Fruit fly (Drosophila melanogaster): ENCODE results near the gene Chd1.

Chd1 gene

dm6 chr2L:3022986-3023385 is 35.5 kb upstream of the Chd1 start, which contains the start of the genes alpha4GT1 and Prp40:
alpha4GT1 (minus strand) TSS chr2L:3023141.
Prp40 (plus strand) TSS chr2L:3023226.
- TF ChIP-seq CG1620 (GFP tag; optimal IDR thresholded peaks at IDR 0.05) (no peak), cnc (optimal IDR thresholded peaks at IDR 0.05) (no peak), CG5204 (GFP tag; optimal IDR thresholded peaks at IDR 0.05) (no peak), cic (GFP tag; optimal IDR thresholded peaks at IDR 0.05) (no peak), CG14711 (tag; optimal IDR thresholded peaks at IDR 0.05) (peak; percentile 18), bab1 (GFP tag; optimal IDR thresholded peaks at IDR 0.05) (peak; percentile 16), Mnt (GFP tag; optimal IDR thresholded peaks at IDR 0.05) (peak; percentile 31), ovo (GFP tag; optimal IDR thresholded peaks at IDR 0.05) (no peak)

- no peak for TF ChIP-seq CG5204 (GFP tag; optimal IDR thresholded peaks at IDR 0.05)
- no peak for TF ChIP-seq CG7045 (GFP tag; optimal IDR thresholded peaks at IDR 0.05)
- no peak for TF ChIP-seq Crg-1 (GFP tag; optimal IDR thresholded peaks at IDR 0.05)
- TF ChIP-seq CG11617 (GFP tag; optimal IDR thresholded peaks at IDR 0.05), result no peak
- no peak for TF ChIP-seq ovo (GFP tag; optimal IDR thresholded peaks at IDR 0.05)
- TF ChIP-seq CG12768 (GFP tag; optimal IDR thresholded peaks at IDR 0.05), result no peak
- no peak for TF ChIP-seq CG7101 (tag; optimal IDR thresholded peaks at IDR 0.05)
- TF ChIP-seq bab1 (GFP tag; optimal IDR thresholded peaks at IDR 0.05), result peak; percentile 30
- peak; percentile 58 for TF ChIP-seq Mnt (GFP tag; optimal IDR thresholded peaks at IDR 0.05)
- TF ChIP-seq CG14711 (tag; optimal IDR thresholded peaks at IDR 0.05), result peak; percentile 11
- no peak for TF ChIP-seq CG33017 (tag; optimal IDR thresholded peaks at IDR 0.05)
- no peak for TF ChIP-seq Clk (GFP tag; optimal IDR thresholded peaks at IDR 0.05)
- no peak for TF ChIP-seq cnc (optimal IDR thresholded peaks at IDR 0.05)
- no peak for TF ChIP-seq CG1620 (GFP tag; optimal IDR thresholded peaks at IDR 0.05)
- TF ChIP-seq toe (GFP tag; optimal IDR thresholded peaks at IDR 0.05), result no peak
- TF ChIP-seq tj (GFP tag; optimal IDR thresholded peaks at IDR 0.05), result no peak
- no peak for TF ChIP-seq pad (GFP tag; optimal IDR thresholded peaks at IDR 0.05)
- TF ChIP-seq kay (GFP tag; ENCODE audit: borderline replicate concordance), result no peak
- peak; percentile 25 for TF ChIP-seq cic (GFP tag; optimal IDR thresholded peaks at IDR 0.05)
- TF ChIP-seq Hr96 (GFP tag; optimal IDR thresholded peaks at IDR 0.05), result no peak
Measured at dm6 chr2L:3018212-3018611, 30.7 kb upstream of the Chd1 start, which contains the start of the genes CG17224 and CG17264. CG17224 (minus strand) TSS chr2L:3018308. CG17264 (plus strand) TSS chr2L:3018508.

DNA sequence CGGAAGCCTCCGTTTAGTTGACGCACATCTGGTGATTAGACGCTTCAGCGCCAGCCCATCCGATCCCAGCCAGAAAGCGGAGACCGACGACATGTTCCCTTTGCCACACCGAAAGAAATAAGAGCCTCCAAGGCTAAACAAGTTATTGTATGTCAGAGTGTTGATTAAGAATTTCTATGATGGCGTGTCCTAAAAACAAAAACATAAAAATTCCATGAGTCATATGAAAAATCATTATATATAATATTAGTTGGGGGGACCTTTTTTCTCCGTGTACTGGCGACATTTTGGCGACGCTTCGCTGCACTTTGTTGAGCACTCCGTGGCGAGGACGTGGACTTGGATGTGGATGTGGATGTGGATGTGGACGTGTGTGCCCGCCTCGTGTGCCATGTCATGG is 25.3 kb upstream of the Chd1 start:
- TF ChIP-seq Crg-1 (GFP tag; optimal IDR thresholded peaks at IDR 0.05) (no peak), pad (GFP tag; optimal IDR thresholded peaks at IDR 0.05) (no peak), CG7101 (tag; optimal IDR thresholded peaks at IDR 0.05) (no peak), kay (GFP tag; ENCODE audit: borderline replicate concordance) (no peak), cnc (optimal IDR thresholded peaks at IDR 0.05) (no peak), CG7045 (GFP tag; optimal IDR thresholded peaks at IDR 0.05) (no peak), Mnt (GFP tag; optimal IDR thresholded peaks at IDR 0.05) (no peak), CG14711 (tag; optimal IDR thresholded peaks at IDR 0.05) (no peak), Clk (GFP tag; optimal IDR thresholded peaks at IDR 0.05) (no peak), CG11617 (GFP tag; optimal IDR thresholded peaks at IDR 0.05) (no peak), ovo (GFP tag; optimal IDR thresholded peaks at IDR 0.05) (no peak), CG33017 (tag; optimal IDR thresholded peaks at IDR 0.05) (no peak), tj (GFP tag; optimal IDR thresholded peaks at IDR 0.05) (no peak), toe (GFP tag; optimal IDR thresholded peaks at IDR 0.05) (no peak)

DNA sequence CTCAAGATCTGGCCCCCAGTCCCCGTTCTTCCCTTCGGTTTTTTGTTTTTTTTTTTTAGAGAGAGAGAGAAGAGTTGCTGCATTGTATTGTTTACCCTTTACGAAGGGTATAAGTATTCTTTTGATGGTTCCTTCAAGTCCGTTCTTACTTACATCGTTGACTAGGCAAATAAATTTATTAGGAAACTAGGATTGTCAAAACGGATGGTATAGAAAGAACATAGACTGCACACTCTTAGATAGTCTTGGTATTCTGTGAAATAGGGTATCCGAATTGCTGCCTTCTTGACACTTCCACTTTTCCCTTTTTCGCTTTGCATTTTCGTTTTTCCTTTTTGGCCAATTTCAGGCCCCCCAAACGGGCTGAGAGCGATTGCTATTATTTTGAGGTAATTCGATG is 24.0 kb upstream of the Chd1 start:
- TF ChIP-seq CG5204 (GFP tag; optimal IDR thresholded peaks at IDR 0.05), result no peak
- no peak for TF ChIP-seq Hr96 (GFP tag; optimal IDR thresholded peaks at IDR 0.05)
- TF ChIP-seq Mnt (GFP tag; optimal IDR thresholded peaks at IDR 0.05), result no peak
- TF ChIP-seq toe (GFP tag; optimal IDR thresholded peaks at IDR 0.05), result no peak
- TF ChIP-seq CG14711 (tag; optimal IDR thresholded peaks at IDR 0.05), result no peak
- TF ChIP-seq CG12768 (GFP tag; optimal IDR thresholded peaks at IDR 0.05), result no peak
- TF ChIP-seq Clk (GFP tag; optimal IDR thresholded peaks at IDR 0.05), result no peak
- TF ChIP-seq pad (GFP tag; optimal IDR thresholded peaks at IDR 0.05), result no peak
- TF ChIP-seq bab1 (GFP tag; optimal IDR thresholded peaks at IDR 0.05), result no peak
- no peak for TF ChIP-seq CG7101 (tag; optimal IDR thresholded peaks at IDR 0.05)
- no peak for TF ChIP-seq tj (GFP tag; optimal IDR thresholded peaks at IDR 0.05)

dm6 chr2L:3009438-3009837 is 21.9 kb upstream of the Chd1 start:
- TF ChIP-seq Hr96 (GFP tag; optimal IDR thresholded peaks at IDR 0.05), result no peak
- peak; percentile 96 for TF ChIP-seq tj (GFP tag; optimal IDR thresholded peaks at IDR 0.05)
- TF ChIP-seq CG5204 (GFP tag; optimal IDR thresholded peaks at IDR 0.05), result no peak

DNA sequence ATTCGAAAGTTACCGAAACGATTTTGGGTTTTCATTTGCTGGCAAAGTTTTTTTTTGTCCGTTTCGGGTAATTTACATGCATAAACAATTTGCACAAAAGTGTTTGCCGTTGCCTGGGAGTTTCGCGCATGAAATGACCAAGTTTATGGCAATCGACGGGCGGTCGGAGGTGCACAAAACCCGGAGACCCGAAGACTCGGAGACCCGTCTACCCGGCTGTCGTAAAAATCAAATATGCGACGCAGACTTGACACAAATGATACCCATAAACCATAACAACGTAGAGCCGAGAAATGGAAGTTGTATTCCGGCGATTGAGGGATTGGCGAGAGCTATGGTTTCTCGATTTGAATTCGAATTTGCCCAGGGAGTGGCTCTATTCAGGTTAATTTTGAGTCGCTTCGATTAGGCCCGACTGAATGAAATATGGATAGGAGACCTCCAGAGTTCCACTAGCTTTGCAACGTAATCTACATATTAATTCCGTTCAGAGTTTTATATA is 19.5 kb upstream of the Chd1 start:
- TF ChIP-seq toe (GFP tag; optimal IDR thresholded peaks at IDR 0.05) (no peak), kay (GFP tag; ENCODE audit: borderline replicate concordance) (no peak), ovo (GFP tag; optimal IDR thresholded peaks at IDR 0.05) (no peak), CG1620 (GFP tag; optimal IDR thresholded peaks at IDR 0.05) (no peak), CG11617 (GFP tag; optimal IDR thresholded peaks at IDR 0.05) (no peak)

DNA sequence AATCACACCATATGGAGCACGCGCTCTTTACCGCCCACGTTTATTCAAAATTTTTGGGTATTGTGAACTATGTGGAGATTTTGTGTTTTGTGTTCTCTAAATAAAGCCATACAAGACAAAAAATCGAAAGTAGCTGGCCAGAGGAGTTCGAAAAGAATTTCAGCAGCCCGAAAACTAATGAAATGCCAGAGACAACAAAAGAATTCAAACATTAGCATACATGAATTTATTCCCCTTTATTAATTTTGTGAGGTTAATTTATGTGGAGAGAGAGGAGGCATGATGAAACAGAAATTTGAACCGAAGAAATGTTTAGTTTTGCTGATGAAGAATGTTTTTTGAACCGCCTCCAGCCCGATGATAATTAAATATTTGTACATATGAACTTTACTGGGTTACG is 18.7 kb upstream of the Chd1 start:
- no peak for TF ChIP-seq CG12768 (GFP tag; optimal IDR thresholded peaks at IDR 0.05)
- TF ChIP-seq Crg-1 (GFP tag; optimal IDR thresholded peaks at IDR 0.05), result no peak
- TF ChIP-seq Clk (GFP tag; optimal IDR thresholded peaks at IDR 0.05), result no peak
- no peak for TF ChIP-seq ovo (GFP tag; optimal IDR thresholded peaks at IDR 0.05)
- no peak for TF ChIP-seq pad (GFP tag; optimal IDR thresholded peaks at IDR 0.05)
- no peak for TF ChIP-seq CG11617 (GFP tag; optimal IDR thresholded peaks at IDR 0.05)
- no peak for TF ChIP-seq CG33017 (tag; optimal IDR thresholded peaks at IDR 0.05)
- TF ChIP-seq toe (GFP tag; optimal IDR thresholded peaks at IDR 0.05), result no peak
- no peak for TF ChIP-seq kay (GFP tag; ENCODE audit: borderline replicate concordance)
- TF ChIP-seq cnc (optimal IDR thresholded peaks at IDR 0.05), result no peak
- no peak for TF ChIP-seq Hr96 (GFP tag; optimal IDR thresholded peaks at IDR 0.05)
- no peak for TF ChIP-seq CG5204 (GFP tag; optimal IDR thresholded peaks at IDR 0.05)
- no peak for TF ChIP-seq cic (GFP tag; optimal IDR thresholded peaks at IDR 0.05)
- no peak for TF ChIP-seq tj (GFP tag; optimal IDR thresholded peaks at IDR 0.05)
- TF ChIP-seq CG1620 (GFP tag; optimal IDR thresholded peaks at IDR 0.05), result no peak
- no peak for TF ChIP-seq bab1 (GFP tag; optimal IDR thresholded peaks at IDR 0.05)
- no peak for TF ChIP-seq Mnt (GFP tag; optimal IDR thresholded peaks at IDR 0.05)
- no peak for TF ChIP-seq CG7101 (tag; optimal IDR thresholded peaks at IDR 0.05)
- TF ChIP-seq CG14711 (tag; optimal IDR thresholded peaks at IDR 0.05), result no peak
